Fruit fly (Drosophila melanogaster): ENCODE results near the gene CG9701.
A peak's percentile ranks its signal among the peaks of the same experiment; 100 is the strongest.

CG9701 gene

DNA sequence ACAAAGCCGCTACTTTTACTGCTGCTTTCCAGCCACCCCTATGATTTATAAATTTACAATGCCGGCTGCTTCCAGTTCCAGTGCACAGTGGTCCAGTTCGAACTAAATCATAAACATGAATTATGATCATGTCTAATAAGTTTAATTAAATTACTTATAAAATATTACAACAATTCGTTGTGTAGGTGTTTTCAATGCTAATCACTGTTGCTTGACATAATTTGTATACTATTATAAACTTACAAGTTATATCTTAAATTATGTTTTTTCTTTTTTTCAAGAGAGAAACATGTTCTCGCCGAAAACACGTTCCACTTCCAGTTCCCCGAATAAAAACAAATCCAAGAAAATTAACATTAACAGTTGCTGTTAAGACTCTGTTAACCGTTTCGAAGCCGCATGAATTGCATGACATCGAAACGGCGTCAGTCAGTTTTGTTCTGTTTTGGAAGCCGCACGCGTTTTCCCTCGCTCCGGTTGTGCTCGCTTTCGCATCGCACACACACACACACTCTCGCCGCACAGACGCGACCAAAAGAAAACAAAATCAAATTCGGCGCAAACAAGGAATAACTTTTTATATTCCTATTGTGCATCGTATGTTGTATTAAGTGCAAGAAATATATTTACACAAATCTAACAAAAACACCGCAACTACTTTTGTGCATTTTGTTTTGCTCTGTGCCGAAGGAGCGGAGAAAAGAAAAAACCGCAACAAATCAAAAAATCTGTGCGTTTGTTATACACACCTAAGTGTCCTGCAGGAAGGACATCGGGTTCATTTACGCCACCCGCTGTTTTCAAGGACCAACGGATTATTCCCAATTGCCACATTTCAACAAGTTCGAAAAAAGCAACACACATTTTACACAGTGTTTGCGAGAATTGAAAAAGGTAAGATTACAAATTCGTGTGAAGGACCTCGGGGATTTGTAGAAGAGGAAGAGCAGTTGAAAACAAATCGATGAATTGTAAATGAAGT, 32.6 kb downstream of the CG9701 start, which contains the start of gene Nrt (continued):
- TF ChIP-seq CG17385 (GFP tag; optimal IDR thresholded peaks at IDR 0.05) (peak; percentile 69), CG8290 (GFP tag; optimal IDR thresholded peaks at IDR 0.05) (peak; percentile 41), CG8290 (tag; optimal IDR thresholded peaks at IDR 0.05) (peak; percentile 2 to 56), gsb-n (tag; optimal IDR thresholded peaks at IDR 0.05) (peak; percentile 75), CG15269 (tag; optimal IDR thresholded peaks at IDR 0.05) (peak; percentile 73), CG10431 (GFP tag; optimal IDR thresholded peaks at IDR 0.05) (peak; percentile 26), Meics (GFP tag; optimal IDR thresholded peaks at IDR 0.05) (peak; percentile 67), p53 (GFP tag; optimal IDR thresholded peaks at IDR 0.05) (no peak), CG10366 (GFP tag; IDR thresholded peaks at IDR 0.05) (peak; percentile 54), pnt (GFP tag; optimal IDR thresholded peaks at IDR 0.05) (no peak), CG2120 (GFP tag; optimal IDR thresholded peaks at IDR 0.05) (peak; percentile 54), CG14965 (GFP tag; optimal IDR thresholded peaks at IDR 0.05; ENCODE audit: borderline replicate concordance) (no peak), ftz-f1 (GFP tag; optimal IDR thresholded peaks at IDR 0.05) (no peak), rib (GFP tag; IDR thresholded peaks at IDR 0.05) (0 out of 2 replicates have a peak, but pooled peaks have one; percentile 23), ems (GFP tag; optimal IDR thresholded peaks at IDR 0.05) (no peak), yki (optimal IDR thresholded peaks at IDR 0.05) (no peak), Blimp-1 (GFP tag; optimal IDR thresholded peaks at IDR 0.05) (peak; percentile 78), Hey (tag; optimal IDR thresholded peaks at IDR 0.05) (no peak), CG3281 (GFP tag; optimal IDR thresholded peaks at IDR 0.05) (peak; percentile 70), Dref (GFP tag; IDR thresholded peaks at IDR 0.05) (no peak), CG12219 (GFP tag; optimal IDR thresholded peaks at IDR 0.05) (peak; percentile 16), CG10654 (GFP tag; optimal IDR thresholded peaks at IDR 0.05) (no peak), CG12236 (GFP tag; optimal IDR thresholded peaks at IDR 0.05) (no peak), gfzf (GFP tag; optimal IDR thresholded peaks at IDR 0.05) (no peak), CG13287 (GFP tag; IDR thresholded peaks at IDR 0.05; ENCODE audit: partially characterized antibody) (peak; percentile 58), CG30403 (GFP tag; optimal IDR thresholded peaks at IDR 0.05) (peak; percentile 63), Pdp1 (GFP tag; optimal IDR thresholded peaks at IDR 0.05) (peak in 1 of 2 experiments; percentile 28), row (GFP tag; IDR thresholded peaks at IDR 0.05) (peak; percentile 87), inv (GFP tag; IDR thresholded peaks at IDR 0.05; ENCODE audit: partially characterized antibody) (0 out of 2 replicates have a peak, but pooled peaks have one; percentile 24), Atf-2 (GFP tag; optimal IDR thresholded peaks at IDR 0.05) (no peak), kay (GFP tag; optimal IDR thresholded peaks at IDR 0.05) (peak; percentile 34), az2 (GFP tag; optimal IDR thresholded peaks at IDR 0.05) (peak; percentile 71), CoRest (tag; optimal IDR thresholded peaks at IDR 0.05) (peak; percentile 69), C15 (GFP tag; IDR thresholded peaks at IDR 0.05) (0 out of 3 replicates have a peak, but pooled peaks have one; percentile 44), CG7271 (tag; optimal IDR thresholded peaks at IDR 0.05) (no peak), Sin3A (optimal IDR thresholded peaks at IDR 0.05) (no peak), Sry-β (GFP tag; optimal IDR thresholded peaks at IDR 0.05) (no peak), trem (tag; optimal IDR thresholded peaks at IDR 0.05) (peak; percentile 38), otp (GFP tag; IDR thresholded peaks at IDR 0.05) (no peak), CG31224 (GFP tag; IDR thresholded peaks at IDR 0.05) (no peak), CG12391 (tag; optimal IDR thresholded peaks at IDR 0.05) (peak; percentile 82), Max (GFP tag; optimal IDR thresholded peaks at IDR 0.05) (peak; percentile 59), CG7556 (GFP tag; optimal IDR thresholded peaks at IDR 0.05) (peak; percentile 85), zf30C (GFP tag; optimal IDR thresholded peaks at IDR 0.05) (peak; percentile 7), shn (GFP tag; optimal IDR thresholded peaks at IDR 0.05) (no peak), D19A (tag; optimal IDR thresholded peaks at IDR 0.05) (peak; percentile 58), Camta (GFP tag; optimal IDR thresholded peaks at IDR 0.05) (no peak), Nf-YA (GFP tag; IDR thresholded peaks at IDR 0.05) (no peak), Gug (GFP tag; IDR thresholded peaks at IDR 0.05) (no peak)
